Fruit fly (Drosophila melanogaster) whole organism, prepupa: ENCODE data around the gene E5.

Experiments used
- Blimp-1 ChIP-seq: fragments of 200-800 bp; sonication (Bioruptor generic); optimal IDR thresholded peaks from 3 replicates; lab custom pipeline; 2017; ENCODE audit warnings: missing biosample characterization, missing genetic modification characterization, mild to moderate bottlenecking, moderate library complexity, missing genetic modification reagents
- CG15336 ChIP-seq: fragments of 200-800 bp; sonication (Bioruptor generic); IDR thresholded peaks from 2 replicates; pipeline ENCODE4 v1.3.6; 2022; ENCODE audit warnings: missing biosample characterization, missing genetic modification characterization
- CG16779 ChIP-seq: fragments of 200-800 bp; sonication (Bioruptor generic); optimal IDR thresholded peaks from 3 replicates; lab custom pipeline; 2017; ENCODE audit warnings: missing biosample characterization, mild to moderate bottlenecking, missing genetic modification characterization
- CG8632 ChIP-seq: fragments of 200-800 bp; sonication (Bioruptor generic); optimal IDR thresholded peaks from 3 replicates; lab custom pipeline; 2016; ENCODE audit warnings: missing biosample characterization, missing genetic modification characterization
- Eip78C ChIP-seq: fragments of 200-800 bp; sonication (Bioruptor generic); peaks from one replicate; lab custom pipeline; 2016; ENCODE audit warnings: missing biosample characterization, missing genetic modification characterization
- Ets21C ChIP-seq: fragments of 200-800 bp; sonication (Bioruptor generic); optimal IDR thresholded peaks from 3 replicates; lab custom pipeline; 2016; ENCODE audit warnings: missing biosample characterization, missing genetic modification characterization
- OdsH ChIP-seq: fragments of 200-800 bp; sonication (Bioruptor generic); optimal IDR thresholded peaks from 3 replicates; lab custom pipeline; 2016; ENCODE audit warnings: missing biosample characterization, missing genetic modification characterization
- Smox ChIP-seq: fragments of 200-800 bp; sonication (Bioruptor generic); optimal IDR thresholded peaks from 3 replicates; lab custom pipeline; 2016; ENCODE audit warnings: missing biosample characterization, missing genetic modification characterization
- Sox102F ChIP-seq: fragments of 200-800 bp; sonication (Bioruptor generic); optimal IDR thresholded peaks from 2 replicates; lab custom pipeline; 2016; ENCODE audit warnings: missing biosample characterization, mild to moderate bottlenecking, missing genetic modification characterization

- TF ChIP-seq Sox102F (GFP tag; lab: Kevin White, UChicago) = no peak
- no peak for TF ChIP-seq Ets21C
- TF ChIP-seq OdsH (GFP tag; lab: Kevin White, UChicago) = no peak
- TF ChIP-seq CG8632 (GFP tag; lab: Kevin White, UChicago) = no peak
- TF ChIP-seq Smox (GFP tag; lab: Kevin White, UChicago) = no peak
- no peak for TF ChIP-seq CG16779
- TF ChIP-seq Blimp-1 (GFP tag; lab: Kevin White, UChicago) = no peak
- no peak for TF ChIP-seq Eip78C (GFP tag; lab: Kevin White, UChicago)
- no peak for TF ChIP-seq CG15336 (GFP tag; lab: Robert Waterston, UW)
Observed at dm6 chr3R:13923626-13924025, 48.9 kb upstream of the E5 start.
